Fruit fly (Drosophila melanogaster) whole organism: ENCODE results near the gene CG7991.

Experiments
- CG8478 ChIP-seq: fragments of >200 bp; optimal IDR thresholded peaks from 2 replicates; lab custom pipeline; 2018; ENCODE audit warnings: inconsistent platforms
- Dll ChIP-seq: fragments of >200 bp; optimal IDR thresholded peaks from 2 replicates; lab custom pipeline; 2017
- pan ChIP-seq: fragments of >200 bp; optimal IDR thresholded peaks from 2 replicates; lab custom pipeline; 2017
- psq ChIP-seq: fragments of >200 bp; optimal IDR thresholded peaks from 2 replicates; lab custom pipeline; 2017

DNA sequence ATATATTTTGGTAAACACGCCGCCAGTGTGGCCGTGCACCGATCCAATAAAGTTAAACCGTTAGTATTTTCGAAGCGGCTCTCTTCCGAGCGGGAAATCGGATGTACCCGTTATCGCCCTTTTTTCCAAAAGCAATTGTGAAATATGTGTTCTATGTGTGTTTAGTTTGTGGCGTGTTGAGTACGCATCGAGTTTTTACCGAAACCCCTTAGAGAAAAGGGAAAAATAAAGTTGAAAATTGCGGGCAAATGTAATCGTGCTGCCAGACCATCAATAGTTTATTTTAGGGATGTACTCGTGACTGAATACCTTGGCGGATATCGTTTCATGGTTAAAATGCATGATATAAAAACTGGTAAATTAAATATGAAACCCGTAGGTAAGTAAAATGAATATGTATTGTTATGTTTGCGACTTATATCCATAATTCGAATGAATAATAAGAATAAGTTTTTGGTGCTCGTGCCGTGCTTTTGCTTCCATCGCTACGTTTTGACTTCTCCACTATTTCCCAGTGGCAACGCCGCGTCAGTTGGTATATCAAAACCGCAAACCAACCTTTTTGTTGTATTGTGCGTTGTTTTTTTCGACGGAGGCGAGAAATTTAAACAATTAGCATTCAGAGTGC lies 35.2 kb upstream of the CG7991 start, which contains the start of the genes Mettl2 and Bgb:
- TF ChIP-seq psq (lab: Kevin White, UChicago) (no peak), CG8478 (no peak), Dll (lab: Kevin White, UChicago) (no peak), pan (no peak)
